Worm (Caenorhabditis elegans) whole organism, L4 larva: Measurements from ENCODE around the gene abt-4.

ENCODE experiments used
- fos-1 ChIP-seq: fragments of 150-350 bp; optimal IDR thresholded peaks from 2 replicates; lab custom pipeline; 2014; ENCODE audit warnings: missing biosample characterization, missing genetic modification characterization
- hlh-11 ChIP-seq: fragments of 200-800 bp; sonication (Bioruptor generic); optimal IDR thresholded peaks from 2 replicates; lab custom pipeline; 2018; ENCODE audit warnings: mild to moderate bottlenecking, missing genetic modification characterization, missing compliant biosample characterization
- hlh-30 ChIP-seq: sonication (generic microtip); optimal IDR thresholded peaks from 2 replicates; lab custom pipeline; 2017; ENCODE audit warnings: antibody characterized with exemption, mild to moderate bottlenecking, missing genetic modification characterization, missing compliant biosample characterization; ENCODE audit not compliant: insufficient read depth
- hmg-1.1 ChIP-seq: fragments of 200-800 bp; sonication (Bioruptor generic); IDR thresholded peaks from 2 replicates; pipeline ENCODE4 v1.3.6; 2022; ENCODE audit warnings: missing genetic modification reagents, missing genetic modification characterization, missing compliant biosample characterization
- lsy-2 ChIP-seq, 2 experiments: fragments of 150-350 bp in 1 of 2; sonication (generic microtip) in 1 of 2; optimal IDR thresholded peaks; 2 replicates each; lab custom pipeline; 2014 to 2017; ENCODE audit warnings: missing biosample characterization in 2 of 2, missing genetic modification characterization in 2 of 2
- madf-9 ChIP-seq: fragments of 200-800 bp; sonication (Bioruptor generic); conservative IDR thresholded peaks from 2 replicates; pipeline ENCODE4 v1.3.6; 2022; ENCODE audit warnings: missing genetic modification reagents, missing genetic modification characterization, missing compliant biosample characterization
- nhr-102 ChIP-seq: sonication (generic microtip); optimal IDR thresholded peaks from 2 replicates; lab custom pipeline; 2016; ENCODE audit warnings: mild to moderate bottlenecking, missing genetic modification characterization, moderate library complexity, missing compliant biosample characterization
- nhr-11 ChIP-seq: fragments of 150-350 bp; optimal IDR thresholded peaks from 2 replicates; lab custom pipeline; 2014; ENCODE audit warnings: missing biosample characterization, missing genetic modification characterization
- nhr-76 ChIP-seq: fragments of 150-350 bp; optimal IDR thresholded peaks from 2 replicates; lab custom pipeline; 2014; ENCODE audit warnings: missing biosample characterization, missing genetic modification characterization
- ztf-11 ChIP-seq: fragments of 150-350 bp; optimal IDR thresholded peaks from 2 replicates; lab custom pipeline; 2014; ENCODE audit warnings: missing biosample characterization, missing genetic modification characterization

- TF ChIP-seq hmg-1.1 (GFP tag; lab: Robert Waterston, UW) (no peak), hlh-30 (peak; percentile 29), fos-1 (tag; lab: Kevin White, UChicago) (no peak), hlh-11 (tag; lab: Kevin White, UChicago) (peak; percentile 14), nhr-11 (tag; lab: Kevin White, UChicago) (no peak), nhr-76 (tag; lab: Kevin White, UChicago) (no peak), lsy-2 (tag; optimal IDR thresholded peaks at IDR 0.05; lab: Kevin White, UChicago) (no peak), ztf-11 (no peak), madf-9 (GFP tag; lab: Robert Waterston, UW) (no peak), nhr-102 (tag; lab: Kevin White, UChicago) (no peak)
Observed at ce11 chrV:378231-378630, 47.7 kb upstream of the abt-4 start.
